Fruit fly (Drosophila melanogaster): ENCODE results near the gene CG42238.

Gene CG42238

DNA sequence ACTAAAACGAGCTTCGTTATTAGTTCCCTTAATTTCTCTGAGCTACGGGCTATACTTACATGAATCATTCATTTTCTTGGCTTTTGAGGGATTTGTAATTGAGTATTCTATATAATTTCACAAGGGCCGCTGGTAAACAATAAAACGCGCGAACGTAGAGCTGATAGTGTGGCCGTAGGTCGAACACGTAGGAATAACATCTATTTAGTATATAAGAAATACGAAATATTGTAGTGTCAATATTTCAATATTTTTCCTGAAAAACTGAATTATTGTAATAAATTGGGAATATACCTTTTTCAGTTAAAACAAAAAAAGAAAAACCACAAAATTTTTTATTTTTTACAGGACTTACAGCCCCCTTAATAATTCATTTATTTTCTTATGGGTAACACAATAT, 126.0 kb downstream of the CG42238 start, which contains the start of gene RPA2 (continued):
- TF ChIP-seq corto (GFP tag; optimal IDR thresholded peaks at IDR 0.05) = no peak
- no peak for TF ChIP-seq CG11398 (GFP tag; optimal IDR thresholded peaks at IDR 0.05)
- no peak for TF ChIP-seq Ssrp (tag; optimal IDR thresholded peaks at IDR 0.05)
- TF ChIP-seq CG11696 (GFP tag; IDR thresholded peaks at IDR 0.05) = no peak
- no peak for TF ChIP-seq onecut (GFP tag; IDR thresholded peaks at IDR 0.05)
- TF ChIP-seq nau (GFP tag; optimal IDR thresholded peaks at IDR 0.05) = no peak
- peak; percentile 29 for TF ChIP-seq MESR4 (GFP tag; optimal IDR thresholded peaks at IDR 0.05)
- TF ChIP-seq pfk (GFP tag; optimal IDR thresholded peaks at IDR 0.05) = no peak
- TF ChIP-seq CG12071 (GFP tag; optimal IDR thresholded peaks at IDR 0.05) = no peak
- peak; percentile 40 for TF ChIP-seq pzg (GFP tag; optimal IDR thresholded peaks at IDR 0.05)
- no peak for TF ChIP-seq Dek (tag; optimal IDR thresholded peaks at IDR 0.05)
- TF ChIP-seq mld (GFP tag; IDR thresholded peaks at IDR 0.05; ENCODE audit: partially characterized antibody) = no peak
- no peak for TF ChIP-seq sna (GFP tag; IDR thresholded peaks at IDR 0.05; ENCODE audit: partially characterized antibody)
- TF ChIP-seq exex (tag; optimal IDR thresholded peaks at IDR 0.05) = no peak
- no peak for TF ChIP-seq Doc3 (GFP tag; IDR thresholded peaks at IDR 0.05; ENCODE audit: partially characterized antibody)
- TF ChIP-seq Deaf1 (tag; optimal IDR thresholded peaks at IDR 0.05) = no peak
- TF ChIP-seq CG7987 (GFP tag; optimal IDR thresholded peaks at IDR 0.05) = no peak
- no peak for TF ChIP-seq NK7.1 (GFP tag; optimal IDR thresholded peaks at IDR 0.05)

DNA sequence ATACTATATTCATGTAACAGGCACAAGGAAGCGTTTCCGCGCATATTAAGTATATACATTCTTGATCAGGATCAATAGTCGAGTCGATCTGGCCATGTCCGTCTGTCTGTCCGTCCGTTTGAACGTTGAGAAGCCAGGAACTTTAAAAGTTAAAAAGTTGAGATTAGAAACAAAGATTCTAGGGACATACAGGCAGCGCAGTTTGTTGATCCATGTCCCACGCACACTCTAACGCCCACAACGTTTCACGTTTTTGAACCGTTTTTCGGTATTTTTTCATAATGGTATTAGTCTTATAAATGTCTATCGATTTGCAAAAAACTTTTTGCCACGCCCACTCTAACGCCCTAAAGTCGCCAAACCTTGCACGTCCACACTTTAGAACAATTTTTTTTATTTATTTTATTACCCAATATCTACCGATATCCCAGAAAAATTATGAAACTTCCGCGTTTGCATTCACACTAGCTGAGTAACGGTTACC, 128.8 kb downstream of the CG42238 start:
- TF ChIP-seq CG8281 (tag; optimal IDR thresholded peaks at IDR 0.05) (peak; percentile 17), CG32767 (GFP tag; IDR thresholded peaks at IDR 0.05) (peak; percentile 18; the same call in 1 of the 2 replicates), crp (GFP tag; optimal IDR thresholded peaks at IDR 0.05) (peak in 1 of 2 experiments; percentile 79), CG2129 (GFP tag; IDR thresholded peaks at IDR 0.05; ENCODE audit: partially characterized antibody) (no peak), CG17359 (tag; optimal IDR thresholded peaks at IDR 0.05) (no peak), gfzf (GFP tag; optimal IDR thresholded peaks at IDR 0.05) (peak; percentile 57), dpn (GFP tag; optimal IDR thresholded peaks at IDR 0.05) (no peak), en (GFP tag; optimal IDR thresholded peaks at IDR 0.05) (no peak), Myb (GFP tag; optimal IDR thresholded peaks at IDR 0.05) (peak; percentile 32), CG7963 (GFP tag; IDR thresholded peaks at IDR 0.05; ENCODE audit: partially characterized antibody) (0 out of 3 replicates have a peak, but pooled peaks have one; percentile 7), CG3065 (GFP tag; optimal IDR thresholded peaks at IDR 0.05) (peak; percentile 77), CG8765 (GFP tag; IDR thresholded peaks at IDR 0.05) (no peak), Dp (GFP tag; optimal IDR thresholded peaks at IDR 0.05) (peak; percentile 27), CG9876 (GFP tag; optimal IDR thresholded peaks at IDR 0.05) (no peak), CG9932 (GFP tag; IDR thresholded peaks at IDR 0.05) (no peak), CG17802 (tag; optimal IDR thresholded peaks at IDR 0.05) (peak; percentile 76), Pdp1 (GFP tag; optimal IDR thresholded peaks at IDR 0.05) (no peak), sens (GFP tag) (peak; percentile 72), Dref (GFP tag; IDR thresholded peaks at IDR 0.05) (0 out of 2 replicates have a peak, but pooled peaks have one; percentile 22)
